Worm (Caenorhabditis elegans) whole organism, young adult: ENCODE measurements around the gene C17H12.6.
A peak's percentile ranks its signal among the peaks of the same experiment; 100 is the strongest.

ENCODE experiments used
- B0019.2 ChIP-seq: fragments of 200-800 bp; sonication (Bioruptor generic); conservative IDR thresholded peaks from 2 replicates; pipeline ENCODE4 v1.3.6; 2022; ENCODE audit warnings: missing genetic modification reagents, missing genetic modification characterization, missing compliant biosample characterization
- C06A6.2 ChIP-seq: fragments of 200-800 bp; sonication (Bioruptor generic); conservative IDR thresholded peaks from 2 replicates; pipeline ENCODE4 v1.3.6; 2022; ENCODE audit warnings: missing genetic modification characterization, missing compliant biosample characterization
- F23B12.7 ChIP-seq: sonication (generic microtip); optimal IDR thresholded peaks from 2 replicates; lab custom pipeline; 2017; ENCODE audit warnings: missing genetic modification characterization, mild to moderate bottlenecking, missing compliant biosample characterization, antibody characterized with exemption, moderate library complexity; ENCODE audit not compliant: insufficient read depth
- F33H1.4 ChIP-seq: fragments of 200-800 bp; sonication (Bioruptor generic); IDR thresholded peaks from 2 replicates; pipeline ENCODE4 v1.3.6; 2022; ENCODE audit warnings: missing genetic modification reagents, missing genetic modification characterization, missing compliant biosample characterization
- K11D2.4 ChIP-seq: fragments of 200-800 bp; sonication (Bioruptor generic); IDR thresholded peaks from 2 replicates; pipeline ENCODE4 v1.3.6; 2022; ENCODE audit warnings: missing genetic modification reagents, missing genetic modification characterization, missing compliant biosample characterization
- T07F8.4 ChIP-seq: sonication (generic microtip); optimal IDR thresholded peaks from 2 replicates; lab custom pipeline; 2016; ENCODE audit warnings: mild to moderate bottlenecking, missing genetic modification characterization, moderate library complexity, missing compliant biosample characterization
- T26A5.8 ChIP-seq: sonication (generic microtip); optimal IDR thresholded peaks from 2 replicates; lab custom pipeline; 2016; ENCODE audit warnings: missing genetic modification characterization, missing compliant biosample characterization
- Y79H2A.3 ChIP-seq: fragments of 200-800 bp; sonication (Bioruptor generic); conservative IDR thresholded peaks from 2 replicates; pipeline ENCODE4 v1.3.6; 2022; ENCODE audit warnings: missing genetic modification reagents, missing genetic modification characterization, missing compliant biosample characterization
- akir-1 ChIP-seq: fragments of 200-800 bp; sonication (Bioruptor generic); optimal IDR thresholded peaks from 2 replicates; lab custom pipeline; 2018; ENCODE audit warnings: mild to moderate bottlenecking, missing genetic modification characterization, moderate library complexity, missing compliant biosample characterization
- ama-1 ChIP-seq, 3 experiments: fragments of 150-350 bp in 1 of 3; sonication (generic microtip) in 2 of 3; optimal IDR thresholded peaks; 2 replicates each; lab custom pipeline; 2014 to 2018; ENCODE audit warnings: missing biosample characterization in 2 of 3, missing genetic modification characterization in 2 of 3, missing genetic modification reagents in 2 of 3
- cebp-2 ChIP-seq: fragments of 200-800 bp; sonication (Bioruptor generic); IDR thresholded peaks from 2 replicates; pipeline ENCODE4 v1.3.6; 2022; ENCODE audit warnings: missing genetic modification characterization, missing compliant biosample characterization
- ceh-27 ChIP-seq: fragments of 200-800 bp; sonication (Bioruptor generic); optimal IDR thresholded peaks from 2 replicates; lab custom pipeline; 2018; ENCODE audit warnings: mild to moderate bottlenecking, missing genetic modification characterization, moderate library complexity, missing compliant biosample characterization
- ceh-79 ChIP-seq: sonication (generic microtip); optimal IDR thresholded peaks from 2 replicates; lab custom pipeline; 2017; ENCODE audit warnings: mild to moderate bottlenecking, missing genetic modification characterization, missing compliant biosample characterization
- ets-4 ChIP-seq: fragments of 200-800 bp; sonication (Bioruptor generic); optimal IDR thresholded peaks from 2 replicates; lab custom pipeline; 2018; ENCODE audit warnings: mild to moderate bottlenecking, missing genetic modification characterization, missing compliant biosample characterization
- fkh-3 ChIP-seq: sonication (generic microtip); optimal IDR thresholded peaks from 2 replicates; lab custom pipeline; 2016; ENCODE audit warnings: mild to moderate bottlenecking, missing genetic modification characterization, missing compliant biosample characterization
- hmg-1.2 ChIP-seq: fragments of 200-800 bp; sonication (Bioruptor generic); IDR thresholded peaks from 2 replicates; pipeline ENCODE4 v1.3.6; 2022; ENCODE audit warnings: missing genetic modification reagents, missing genetic modification characterization, missing compliant biosample characterization
- hmg-20 ChIP-seq: fragments of 200-800 bp; sonication (Bioruptor generic); IDR thresholded peaks from 2 replicates; pipeline ENCODE4 v1.3.6; 2022; ENCODE audit warnings: missing genetic modification reagents, missing genetic modification characterization, missing compliant biosample characterization
- hsf-1 ChIP-seq: fragments of 200-800 bp; sonication (Bioruptor generic); IDR thresholded peaks from 2 replicates; pipeline ENCODE4 v1.3.6; 2022; ENCODE audit warnings: missing genetic modification reagents, missing genetic modification characterization, missing compliant biosample characterization
- lag-1 ChIP-seq: fragments of 200-800 bp; sonication (Bioruptor generic); IDR thresholded peaks from 2 replicates; pipeline ENCODE4 v1.3.6; 2022; ENCODE audit warnings: missing genetic modification reagents, missing genetic modification characterization, missing compliant biosample characterization
- let-526 ChIP-seq: fragments of 200-800 bp; sonication (Bioruptor generic); IDR thresholded peaks from 2 replicates; pipeline ENCODE4 v1.3.6; 2022; ENCODE audit warnings: missing genetic modification reagents, missing genetic modification characterization, missing compliant biosample characterization
- lin-54 ChIP-seq: fragments of 200-800 bp; sonication (Bioruptor generic); optimal IDR thresholded peaks from 2 replicates; lab custom pipeline; 2018; ENCODE audit warnings: mild to moderate bottlenecking, missing genetic modification characterization, missing compliant biosample characterization
- lsy-27 ChIP-seq: sonication (generic microtip); optimal IDR thresholded peaks from 2 replicates; lab custom pipeline; 2017; ENCODE audit warnings: missing genetic modification characterization, mild to moderate bottlenecking, missing compliant biosample characterization, antibody characterized with exemption, missing genotype, borderline replicate concordance; ENCODE audit not compliant: insufficient read depth
- madf-10 ChIP-seq: sonication (generic microtip); optimal IDR thresholded peaks from 2 replicates; lab custom pipeline; 2016; ENCODE audit warnings: mild to moderate bottlenecking, missing genetic modification characterization, missing compliant biosample characterization
- madf-3 ChIP-seq: fragments of 200-800 bp; sonication (Bioruptor generic); IDR thresholded peaks from 2 replicates; pipeline ENCODE4 v1.3.6; 2022; ENCODE audit warnings: missing genetic modification reagents, missing genetic modification characterization, missing compliant biosample characterization
- madf-8 ChIP-seq: fragments of 200-800 bp; sonication (Bioruptor generic); conservative IDR thresholded peaks from 2 replicates; pipeline ENCODE4 v1.3.6; 2022; ENCODE audit warnings: missing genetic modification reagents, missing genetic modification characterization, missing compliant biosample characterization
- mcd-1 ChIP-seq: fragments of 200-800 bp; sonication (Bioruptor generic); IDR thresholded peaks from 2 replicates; pipeline ENCODE4 v1.3.6; 2022; ENCODE audit warnings: missing genetic modification reagents, missing genetic modification characterization, missing compliant biosample characterization
- nhr-120 ChIP-seq: fragments of 200-800 bp; sonication (Bioruptor generic); IDR thresholded peaks from 2 replicates; pipeline ENCODE4 v1.3.6; 2022; ENCODE audit warnings: missing genetic modification characterization, missing compliant biosample characterization
- pbrm-1 ChIP-seq: fragments of 200-800 bp; sonication (Bioruptor generic); IDR thresholded peaks from 2 replicates; pipeline ENCODE4 v1.3.6; 2022; ENCODE audit warnings: missing genetic modification reagents, missing genetic modification characterization, missing compliant biosample characterization
- rcor-1 ChIP-seq: fragments of 200-800 bp; sonication (Bioruptor generic); IDR thresholded peaks from 2 replicates; pipeline ENCODE4 v1.3.6; 2022; ENCODE audit warnings: missing genetic modification reagents, missing genetic modification characterization, missing compliant biosample characterization
- repo-1 ChIP-seq: sonication (generic microtip); optimal IDR thresholded peaks from 2 replicates; lab custom pipeline; 2017; ENCODE audit warnings: mild to moderate bottlenecking, missing genetic modification characterization, missing compliant biosample characterization
- rpc-1 ChIP-seq, 2 experiments: fragments of 150-350 bp in 1 of 2; sonication (generic microtip) in 1 of 2; optimal IDR thresholded peaks; 2 replicates each; lab custom pipeline; 2014 to 2018; ENCODE audit warnings: missing biosample characterization in 1 of 2, missing genetic modification characterization in 1 of 2, missing genetic modification reagents in 1 of 2, missing genotype in 1 of 2
- sdz-38 ChIP-seq: sonication (generic microtip); optimal IDR thresholded peaks from 2 replicates; lab custom pipeline; 2016; ENCODE audit warnings: missing genotype, missing genetic modification characterization, missing compliant biosample characterization
- snpc-1.3 ChIP-seq: sonication (generic microtip); optimal IDR thresholded peaks from 2 replicates; lab custom pipeline; 2017; ENCODE audit warnings: missing genetic modification characterization, mild to moderate bottlenecking, missing compliant biosample characterization, antibody characterized with exemption, moderate library complexity, missing genotype, missing genetic modification reagents; ENCODE audit not compliant: insufficient read depth
- snpc-3.4 ChIP-seq: sonication (generic microtip); optimal IDR thresholded peaks from 2 replicates; lab custom pipeline; 2017; ENCODE audit warnings: missing genetic modification characterization, mild to moderate bottlenecking, missing compliant biosample characterization, antibody characterized with exemption, moderate library complexity, missing genotype, missing genetic modification reagents
- snpc-4 ChIP-seq, 5 experiments: fragments of 150-350 bp in 1 of 5; sonication (generic microtip) in 4 of 5; optimal IDR thresholded peaks; 2 replicates each; lab custom pipeline; 2014 to 2018; ENCODE audit warnings: missing genetic modification characterization in 5 of 5, missing biosample characterization in 3 of 5, antibody characterized with exemption in 2 of 5, mild to moderate bottlenecking in 2 of 5, missing compliant biosample characterization in 2 of 5, missing genotype in 2 of 5, moderate library complexity in 2 of 5, missing genetic modification reagents in 1 of 5
- sptf-2 ChIP-seq: fragments of 200-800 bp; sonication (Bioruptor generic); optimal IDR thresholded peaks from 2 replicates; lab custom pipeline; 2018; ENCODE audit warnings: mild to moderate bottlenecking, missing genetic modification characterization, missing compliant biosample characterization
- tbp1 ChIP-seq: fragments of 200-800 bp; sonication (Bioruptor generic); optimal IDR thresholded peaks from 2 replicates; lab custom pipeline; 2018; ENCODE audit warnings: mild to moderate bottlenecking, missing genetic modification characterization, missing compliant biosample characterization
- unc-130 ChIP-seq: sonication (generic microtip); optimal IDR thresholded peaks from 2 replicates; lab custom pipeline; 2016; ENCODE audit warnings: missing genetic modification reagents, missing genetic modification characterization, missing compliant biosample characterization
- unc-62 ChIP-seq: fragments of 150-350 bp; optimal IDR thresholded peaks from 2 replicates; lab custom pipeline; 2014; ENCODE audit warnings: missing biosample characterization, missing genetic modification reagents, missing genetic modification characterization
- zfh-2 ChIP-seq: fragments of 200-800 bp; sonication (Bioruptor generic); conservative IDR thresholded peaks from 2 replicates; pipeline ENCODE4 v1.3.6; 2022; ENCODE audit warnings: missing genetic modification reagents, missing genetic modification characterization, missing compliant biosample characterization
- zim-3 ChIP-seq: sonication (generic microtip); optimal IDR thresholded peaks from 2 replicates; lab custom pipeline; 2017; ENCODE audit warnings: mild to moderate bottlenecking, missing genetic modification characterization, moderate library complexity, missing compliant biosample characterization
- ztf-18 ChIP-seq: sonication (generic microtip); optimal IDR thresholded peaks from 2 replicates; lab custom pipeline; 2016; ENCODE audit warnings: missing genotype, mild to moderate bottlenecking, missing genetic modification characterization, missing compliant biosample characterization
- ztf-26 ChIP-seq: sonication (generic microtip); optimal IDR thresholded peaks from 2 replicates; lab custom pipeline; 2017; ENCODE audit warnings: missing genetic modification characterization, missing compliant biosample characterization
- ztf-3 ChIP-seq: fragments of 200-800 bp; sonication (Bioruptor generic); optimal IDR thresholded peaks from 2 replicates; lab custom pipeline; 2018; ENCODE audit warnings: mild to moderate bottlenecking, missing genetic modification characterization, missing compliant biosample characterization

C17H12.6 gene

DNA sequence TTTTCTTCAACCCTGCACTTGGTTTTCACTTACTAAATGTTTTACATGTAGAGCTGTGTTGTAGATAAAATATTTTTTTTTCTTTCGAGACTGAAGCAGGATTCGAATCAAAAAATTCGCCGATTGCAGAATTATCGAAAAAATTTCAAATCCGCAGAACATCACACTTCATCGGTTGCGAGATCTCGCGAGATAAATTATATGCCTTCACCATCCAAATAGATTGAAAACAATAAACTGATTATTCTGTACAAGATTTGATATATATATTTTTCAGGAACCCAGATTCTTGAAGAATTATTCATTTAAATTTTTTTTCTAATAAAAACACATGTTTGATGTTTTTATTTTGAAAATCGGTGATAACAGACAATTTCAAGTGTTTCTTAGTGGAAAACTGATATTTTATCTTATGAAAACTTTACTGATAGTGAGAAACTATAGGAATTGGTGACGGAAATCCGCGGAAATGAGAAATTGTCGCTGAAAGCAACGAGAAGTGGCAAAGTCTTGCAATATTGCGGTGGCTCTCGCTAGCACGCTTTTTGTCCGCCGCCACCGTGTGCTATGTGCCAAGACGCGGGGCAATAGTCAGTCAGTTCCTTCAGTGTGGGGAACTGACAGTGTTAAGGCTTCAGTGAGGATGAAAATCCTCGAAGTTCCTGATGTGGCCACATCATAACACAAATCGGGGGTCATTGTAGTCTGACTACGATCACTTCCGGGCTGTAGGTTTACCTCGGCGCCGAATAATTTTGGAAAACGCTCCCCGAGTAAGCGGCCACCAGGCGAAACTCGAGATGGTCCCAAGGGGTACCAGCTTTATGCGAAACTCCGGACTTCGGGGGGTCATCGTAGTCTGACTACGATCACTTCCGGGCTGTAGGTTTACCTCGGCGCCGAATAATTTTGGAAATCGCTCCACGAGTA is 29.7 kb downstream of the C17H12.6 start:
- peak; percentile 53; the same call in 1 of the 2 replicates for TF ChIP-seq cebp-2 (GFP tag; lab: Robert Waterston, UW)
- no peak for TF ChIP-seq madf-10 (tag; lab: Kevin White, UChicago)
- TF ChIP-seq F33H1.4 (GFP tag; lab: Robert Waterston, UW) = no peak; the same call in 1 of the 2 replicates
- TF ChIP-seq snpc-4 (GFP tag; optimal IDR thresholded peaks at IDR 0.05; lab: Kevin White, UChicago) = peak; percentile 84
- TF ChIP-seq snpc-4 (tag; optimal IDR thresholded peaks at IDR 0.05; lab: Kevin White, UChicago) = peak; percentile 88 to 96 (median 94)
- TF ChIP-seq ztf-26 (tag; lab: Kevin White, UChicago) = peak; percentile 34
- TF ChIP-seq lin-54 = no peak
- TF ChIP-seq ets-4 (GFP tag; lab: Kevin White, UChicago) = no peak
- no peak for TF ChIP-seq T07F8.4 (tag; lab: Kevin White, UChicago)
- no peak for TF ChIP-seq let-526
- TF ChIP-seq ztf-3 (GFP tag; lab: Kevin White, UChicago) = no peak
- TF ChIP-seq ceh-27 (GFP tag; lab: Kevin White, UChicago) = no peak
- peak; percentile 64 for TF ChIP-seq hmg-1.2
- no peak for TF ChIP-seq nhr-120 (GFP tag; lab: Robert Waterston, UW)
- no peak for TF ChIP-seq T26A5.8 (tag; lab: Kevin White, UChicago)
- no peak for TF ChIP-seq zim-3
- no peak for TF ChIP-seq lsy-27 (tag; lab: Kevin White, UChicago)
- TF ChIP-seq unc-62 = no peak
- TF ChIP-seq ztf-18 (tag; lab: Kevin White, UChicago) = no peak
- no peak for TF ChIP-seq C06A6.2 (GFP tag; lab: Robert Waterston, UW)
- no peak for TF ChIP-seq sptf-2 (GFP tag; lab: Kevin White, UChicago)
- peak; percentile 58 for TF ChIP-seq repo-1 (tag; lab: Kevin White, UChicago)
- peak; percentile 37; the same call in 1 of the 2 replicates for TF ChIP-seq madf-3 (GFP tag; lab: Robert Waterston, UW)
- peak; percentile 63 for TF ChIP-seq tbp1
- TF ChIP-seq hsf-1 = 0 out of 2 replicates have a peak, but pooled peaks have one; percentile 34
- no peak for TF ChIP-seq fkh-3 (tag; lab: Kevin White, UChicago)
- no peak for TF ChIP-seq lag-1 (GFP tag; lab: Robert Waterston, UW)
- no peak for TF ChIP-seq Y79H2A.3 (GFP tag; lab: Robert Waterston, UW)
- TF ChIP-seq unc-130 (GFP tag; lab: Kevin White, UChicago) = no peak
- no peak for TF ChIP-seq sdz-38 (tag; lab: Kevin White, UChicago)
- TF ChIP-seq hmg-20 (GFP tag; lab: Robert Waterston, UW) = no peak
- 0 out of 2 replicates have a peak, but pooled peaks have one; percentile 46 for TF ChIP-seq pbrm-1 (GFP tag; lab: Robert Waterston, UW)
- TF ChIP-seq ama-1 (optimal IDR thresholded peaks at IDR 0.05; lab: Kevin White, UChicago) = no peak
- no peak for TF ChIP-seq ama-1 (GFP tag; optimal IDR thresholded peaks at IDR 0.05; lab: Kevin White, UChicago)
- no peak for TF ChIP-seq B0019.2 (GFP tag; lab: Robert Waterston, UW)
- TF ChIP-seq madf-8 = no peak
- no peak for TF ChIP-seq akir-1
- peak; percentile 85; the same call in 1 of the 2 replicates for TF ChIP-seq zfh-2
- TF ChIP-seq mcd-1 = peak; percentile 24; the same call in 1 of the 2 replicates
- no peak for TF ChIP-seq snpc-1.3
- TF ChIP-seq snpc-3.4 (tag; lab: Kevin White, UChicago) = peak; percentile 75
- peak; percentile 50 for TF ChIP-seq ceh-79 (tag; lab: Kevin White, UChicago)
- no peak for TF ChIP-seq F23B12.7 (tag; lab: Kevin White, UChicago)
- TF ChIP-seq K11D2.4 (GFP tag; lab: Robert Waterston, UW) = no peak
- no peak for TF ChIP-seq rpc-1 (optimal IDR thresholded peaks at IDR 0.05; lab: Kevin White, UChicago)
- TF ChIP-seq rpc-1 (tag; optimal IDR thresholded peaks at IDR 0.05; lab: Kevin White, UChicago) = no peak
- peak; percentile 29; the same call in 1 of the 2 replicates for TF ChIP-seq rcor-1 (GFP tag; lab: Robert Waterston, UW)
